Fruit fly (Drosophila melanogaster) whole organism, embryonic: ENCODE results near the gene SIDL.
A peak's percentile ranks its signal among the peaks of the same experiment; 100 is the strongest.

ENCODE experiments used
- CG1024 ChIP-seq: fragments of 200-800 bp; sonication (Bioruptor generic); IDR thresholded peaks from 2 replicates; pipeline ENCODE4 v1.3.6; 2022; ENCODE audit warnings: missing biosample characterization, missing genetic modification characterization
- CG11696 ChIP-seq: fragments of 200-800 bp; sonication (Bioruptor generic); IDR thresholded peaks from 2 replicates; pipeline ENCODE4 v1.3.6; 2022; ENCODE audit warnings: missing biosample characterization, missing genetic modification characterization
- CG11723 ChIP-seq: fragments of 200-800 bp; sonication (Bioruptor generic); optimal IDR thresholded peaks from 2 replicates; lab custom pipeline; 2017; ENCODE audit warnings: missing biosample characterization, mild to moderate bottlenecking, missing genetic modification characterization
- CG12155 ChIP-seq: fragments of 200-800 bp; sonication (Bioruptor generic); optimal IDR thresholded peaks from 3 replicates; lab custom pipeline; 2016; ENCODE audit warnings: missing biosample characterization, missing genetic modification characterization
- CG13296 ChIP-seq: fragments of 200-800 bp; sonication (Bioruptor generic); optimal IDR thresholded peaks from 3 replicates; lab custom pipeline; 2018; ENCODE audit warnings: missing biosample characterization, mild to moderate bottlenecking, missing genetic modification characterization
- CG14050 ChIP-seq: fragments of 200-800 bp; sonication (Bioruptor generic); IDR thresholded peaks from 3 replicates; pipeline ENCODE4 v1.3.6; 2022; ENCODE audit warnings: missing biosample characterization, missing genetic modification characterization
- CG14441 ChIP-seq: fragments of 200-800 bp; sonication (Bioruptor generic); IDR thresholded peaks from 2 replicates; pipeline ENCODE4 v1.3.6; 2022; ENCODE audit warnings: missing biosample characterization, missing genetic modification characterization
- CG14710 ChIP-seq: fragments of 200-800 bp; sonication (Bioruptor generic); optimal IDR thresholded peaks from 3 replicates; lab custom pipeline; 2019; ENCODE audit warnings: missing biosample characterization, mild to moderate bottlenecking, missing genetic modification characterization, moderate library complexity
- CG1647 ChIP-seq: fragments of 200-800 bp; sonication (Bioruptor generic); optimal IDR thresholded peaks from 3 replicates; lab custom pipeline; 2016; ENCODE audit warnings: missing biosample characterization, missing genetic modification characterization
- CG18262 ChIP-seq: fragments of 200-800 bp; optimal IDR thresholded peaks from 3 replicates; lab custom pipeline; 2019; ENCODE audit warnings: missing biosample characterization, mild to moderate bottlenecking, missing genetic modification characterization, moderate library complexity
- CG18619 ChIP-seq: fragments of 200-800 bp; sonication (Bioruptor generic); optimal IDR thresholded peaks from 3 replicates; lab custom pipeline; 2017; ENCODE audit warnings: missing biosample characterization, mild to moderate bottlenecking, missing genetic modification characterization
- CG18764 ChIP-seq: fragments of 200-800 bp; sonication (Bioruptor generic); optimal IDR thresholded peaks from 3 replicates; lab custom pipeline; 2016; ENCODE audit warnings: missing biosample characterization, missing genetic modification characterization
- CG4404 ChIP-seq: fragments of 200-800 bp; sonication (Bioruptor generic); IDR thresholded peaks from 2 replicates; pipeline ENCODE4 v1.3.6; 2022; ENCODE audit warnings: missing biosample characterization, missing genetic modification characterization
- CG6683 ChIP-seq: fragments of 200-800 bp; sonication (Bioruptor generic); optimal IDR thresholded peaks from 2 replicates; lab custom pipeline; 2017; ENCODE audit warnings: missing biosample characterization, mild to moderate bottlenecking, missing genetic modification characterization, missing genetic modification reagents
- CG6791 ChIP-seq: fragments of 200-800 bp; sonication (Bioruptor generic); IDR thresholded peaks from 3 replicates; pipeline ENCODE4 v1.3.6; 2022; ENCODE audit warnings: missing biosample characterization, missing genetic modification characterization; ENCODE audit not compliant: partially characterized antibody
- CG8290 ChIP-seq, 3 experiments: fragments of 200-800 bp; sonication (Bioruptor generic); optimal IDR thresholded peaks; 2 replicates each; lab custom pipeline; 2016 to 2019; ENCODE audit warnings: missing biosample characterization in 3 of 3, missing genetic modification characterization in 3 of 3, mild to moderate bottlenecking in 2 of 3, moderate library complexity in 1 of 3
- CG8388 ChIP-seq: fragments of 200-800 bp; sonication (Bioruptor generic); optimal IDR thresholded peaks from 2 replicates; lab custom pipeline; 2019; ENCODE audit warnings: missing biosample characterization, mild to moderate bottlenecking, missing genetic modification characterization, moderate library complexity
- CG9932 ChIP-seq: fragments of 200-800 bp; sonication (Bioruptor generic); IDR thresholded peaks from 2 replicates; pipeline ENCODE4 v1.3.6; 2022; ENCODE audit warnings: missing biosample characterization, missing genetic modification characterization
- CkIIα-i1 ChIP-seq: fragments of 200-800 bp; sonication (Bioruptor generic); IDR thresholded peaks from 2 replicates; pipeline ENCODE4 v1.3.6; 2022; ENCODE audit warnings: missing biosample characterization, missing genetic modification characterization
- Drgx ChIP-seq: fragments of 200-800 bp; sonication (Bioruptor generic); IDR thresholded peaks from 2 replicates; pipeline ENCODE4 v1.3.6; 2022; ENCODE audit warnings: missing biosample characterization, missing genetic modification characterization
- Fer2 ChIP-seq: fragments of 200-800 bp; sonication (Bioruptor generic); optimal IDR thresholded peaks from 2 replicates; lab custom pipeline; 2018; ENCODE audit warnings: missing biosample characterization, mild to moderate bottlenecking, missing genetic modification characterization, moderate library complexity
- Hr78 ChIP-seq, 2 experiments: fragments of 200-800 bp in 1 of 2; fragments of >200 bp in 1 of 2; sonication (Bioruptor generic) in 1 of 2; optimal IDR thresholded peaks; 2 replicates each; lab custom pipeline; 2017 to 2019; ENCODE audit warnings: missing biosample characterization in 2 of 2, missing genetic modification characterization in 2 of 2, mild to moderate bottlenecking in 1 of 2, moderate library complexity in 1 of 2
- Jarid2 ChIP-seq: fragments of 200-800 bp; sonication (Bioruptor generic); optimal IDR thresholded peaks from 3 replicates; lab custom pipeline; 2017; ENCODE audit warnings: mild to moderate bottlenecking, missing biosample characterization, missing genetic modification reagents, missing genetic modification characterization
- Lim3 ChIP-seq: fragments of 200-800 bp; sonication (Bioruptor generic); IDR thresholded peaks from 2 replicates; pipeline ENCODE4 v1.3.6; 2022; ENCODE audit warnings: missing biosample characterization, missing genetic modification characterization
- Lpt ChIP-seq: fragments of >200 bp; optimal IDR thresholded peaks from 2 replicates; lab custom pipeline; 2018; ENCODE audit warnings: missing biosample characterization, missing genetic modification characterization
- Mad ChIP-seq: fragments of 200-800 bp; sonication (Bioruptor generic); optimal IDR thresholded peaks from 2 replicates; lab custom pipeline; 2016; ENCODE audit warnings: missing biosample characterization, missing genetic modification characterization
- Max ChIP-seq: fragments of 200-800 bp; sonication (Bioruptor generic); optimal IDR thresholded peaks from 2 replicates; lab custom pipeline; 2016; ENCODE audit warnings: missing biosample characterization, mild to moderate bottlenecking, missing genetic modification characterization
- Tbp ChIP-seq: fragments of >200 bp; optimal IDR thresholded peaks from 2 replicates; lab custom pipeline; 2018; ENCODE audit warnings: missing biosample characterization, missing genetic modification characterization
- abd-A ChIP-seq: fragments of 200-800 bp; sonication (Bioruptor generic); optimal IDR thresholded peaks from 3 replicates; lab custom pipeline; 2019; ENCODE audit warnings: missing biosample characterization, mild to moderate bottlenecking, missing genetic modification characterization, moderate library complexity
- br ChIP-seq: fragments of >200 bp; optimal IDR thresholded peaks from 2 replicates; lab custom pipeline; 2017
- chm ChIP-seq: fragments of 200-800 bp; sonication (Bioruptor generic); IDR thresholded peaks from 2 replicates; pipeline ENCODE4 v1.3.6; 2022; ENCODE audit warnings: missing biosample characterization, missing genetic modification characterization
- danr ChIP-seq: fragments of 200-800 bp; sonication (Bioruptor generic); IDR thresholded peaks from 2 replicates; pipeline ENCODE4 v1.3.6; 2022; ENCODE audit warnings: missing biosample characterization, missing genetic modification characterization
- disco-r ChIP-seq: fragments of 200-800 bp; sonication (Bioruptor generic); optimal IDR thresholded peaks from 2 replicates; lab custom pipeline; 2016; ENCODE audit warnings: missing biosample characterization, missing genetic modification characterization
- dpn ChIP-seq, 2 experiments: fragments of 200-800 bp; sonication (Bioruptor generic); optimal IDR thresholded peaks; 3 replicates each; lab custom pipeline; 2016; ENCODE audit warnings: missing biosample characterization in 2 of 2, missing genetic modification characterization in 2 of 2
- eve ChIP-seq, 2 experiments: fragments of >200 bp; optimal IDR thresholded peaks; 2 replicates each; lab custom pipeline; 2017; ENCODE audit warnings: missing biosample characterization in 2 of 2, missing genetic modification characterization in 2 of 2
- gce ChIP-seq: fragments of 200-800 bp; sonication (Bioruptor generic); IDR thresholded peaks from 3 replicates; pipeline ENCODE4 v1.3.6; 2022; ENCODE audit warnings: missing biosample characterization, missing genetic modification characterization
- gt ChIP-seq: fragments of 200-800 bp; sonication (Bioruptor generic); IDR thresholded peaks from 2 replicates; pipeline ENCODE4 v1.3.6; 2022; ENCODE audit warnings: missing biosample characterization, missing genetic modification characterization
- ind ChIP-seq: fragments of 200-800 bp; sonication (Bioruptor generic); optimal IDR thresholded peaks from 3 replicates; lab custom pipeline; 2016; ENCODE audit warnings: missing biosample characterization, missing genetic modification characterization
- lbe ChIP-seq: fragments of 200-800 bp; sonication (Bioruptor generic); optimal IDR thresholded peaks from 2 replicates; lab custom pipeline; 2016; ENCODE audit warnings: missing biosample characterization, mild to moderate bottlenecking, missing genetic modification characterization
- pfk ChIP-seq: fragments of 200-800 bp; sonication (Bioruptor generic); optimal IDR thresholded peaks from 2 replicates; lab custom pipeline; 2018; ENCODE audit warnings: missing biosample characterization, mild to moderate bottlenecking, missing genetic modification characterization, moderate library complexity
- pho ChIP-seq: fragments of 200-800 bp; sonication (Bioruptor generic); optimal IDR thresholded peaks from 2 replicates; lab custom pipeline; 2016; ENCODE audit warnings: missing biosample characterization, missing genetic modification characterization
- phol ChIP-seq: fragments of 200-800 bp; sonication (Bioruptor generic); optimal IDR thresholded peaks from 3 replicates; lab custom pipeline; 2018; ENCODE audit warnings: missing biosample characterization, mild to moderate bottlenecking, missing genetic modification characterization, moderate library complexity
- pnt ChIP-seq: fragments of 200-800 bp; sonication (Bioruptor generic); optimal IDR thresholded peaks from 3 replicates; lab custom pipeline; 2016; ENCODE audit warnings: missing biosample characterization, missing genetic modification characterization
- sens ChIP-seq: fragments of 200-800 bp; sonication (Bioruptor generic); peaks from one replicate; lab custom pipeline; 2016; ENCODE audit warnings: missing biosample characterization, missing genetic modification characterization
- slou ChIP-seq: fragments of 200-800 bp; sonication (Bioruptor generic); optimal IDR thresholded peaks from 3 replicates; lab custom pipeline; 2016; ENCODE audit warnings: missing biosample characterization, missing genetic modification characterization
- ssp ChIP-seq: fragments of 200-800 bp; sonication (Bioruptor generic); IDR thresholded peaks from 2 replicates; pipeline ENCODE4 v1.3.6; 2022; ENCODE audit warnings: missing biosample characterization, missing genetic modification characterization
- trh ChIP-seq: fragments of 200-800 bp; sonication (Bioruptor generic); optimal IDR thresholded peaks from 2 replicates; lab custom pipeline; 2016; ENCODE audit warnings: missing biosample characterization, missing genetic modification characterization
- wor ChIP-seq: fragments of 200-800 bp; sonication (Bioruptor generic); IDR thresholded peaks from 2 replicates; pipeline ENCODE4 v1.3.6; 2022; ENCODE audit warnings: missing biosample characterization, missing genetic modification characterization
- yki ChIP-seq: fragments of >200 bp; optimal IDR thresholded peaks from 3 replicates; lab custom pipeline; 2018
- zen ChIP-seq: fragments of 200-800 bp; sonication (Bioruptor generic); optimal IDR thresholded peaks from 3 replicates; lab custom pipeline; 2018; ENCODE audit warnings: missing biosample characterization, mild to moderate bottlenecking, missing genetic modification characterization, moderate library complexity

The SIDL gene

dm6 chr3R:15208712-15209499, 9.8 kb downstream of the SIDL start, which contains the start of the genes Spn88Eb and Mau2 (continued):
- TF ChIP-seq pho (GFP tag; lab: Kevin White, UChicago), result peak; percentile 63
- TF ChIP-seq CG14050 (GFP tag; lab: Robert Waterston, UW), result peak; percentile 34; the same call in 2 of the 3 replicates
- peak; percentile 23 for TF ChIP-seq CG6683
- peak; percentile 52; the same call in 1 of the 2 replicates for TF ChIP-seq chm (GFP tag; lab: Robert Waterston, UW)
- peak; percentile 77 for TF ChIP-seq ind (GFP tag; lab: Kevin White, UChicago)
- TF ChIP-seq CG18262 (tag; lab: Kevin White, UChicago), result peak; percentile 55
- peak; percentile 95 for TF ChIP-seq CG9932 (GFP tag; lab: Robert Waterston, UW)
- no peak for TF ChIP-seq wor (GFP tag; lab: Robert Waterston, UW)
- peak; percentile 42 for TF ChIP-seq Max (GFP tag; lab: Kevin White, UChicago)
- no peak for TF ChIP-seq Lpt (GFP tag; lab: Kevin White, UChicago)
- TF ChIP-seq CG18764 (GFP tag; lab: Kevin White, UChicago), result peak; percentile 48
- peak; percentile 57 for TF ChIP-seq lbe
- TF ChIP-seq Drgx (GFP tag; lab: Robert Waterston, UW), result peak; percentile 37; the same call in 1 of the 2 replicates
- TF ChIP-seq pfk (GFP tag; lab: Kevin White, UChicago), result no peak
- TF ChIP-seq ssp (GFP tag; lab: Robert Waterston, UW), result peak; percentile 82
- no peak for TF ChIP-seq CG11723 (GFP tag; lab: Kevin White, UChicago)
- no peak for TF ChIP-seq br
- peak; percentile 1 for TF ChIP-seq disco-r (GFP tag; lab: Kevin White, UChicago)
- TF ChIP-seq yki (lab: Kevin White, UChicago), result no peak
- TF ChIP-seq CG13296 (GFP tag; lab: Kevin White, UChicago), result peak; percentile 65
- TF ChIP-seq pnt, result peak; percentile 9
- TF ChIP-seq Hr78 (GFP tag; optimal IDR thresholded peaks at IDR 0.05; lab: Kevin White, UChicago), result no peak
- peak; percentile 52 for TF ChIP-seq Fer2 (tag; lab: Kevin White, UChicago)
- peak; percentile 60 for TF ChIP-seq CG1024
- TF ChIP-seq CG12155 (GFP tag; lab: Kevin White, UChicago), result peak; percentile 64
- no peak for TF ChIP-seq Tbp
- peak; percentile 45 for TF ChIP-seq CG18619
- no peak for TF ChIP-seq slou
- TF ChIP-seq Jarid2, result no peak
- TF ChIP-seq CG1647 (GFP tag; lab: Kevin White, UChicago), result peak; percentile 66
- peak; percentile 48 for TF ChIP-seq Mad (GFP tag; lab: Kevin White, UChicago)
- peak; percentile 63 for TF ChIP-seq zen (tag; lab: Kevin White, UChicago)
- TF ChIP-seq trh (GFP tag; lab: Kevin White, UChicago), result no peak
- no peak for TF ChIP-seq danr (GFP tag; lab: Robert Waterston, UW)
- peak; percentile 70 to 76 for TF ChIP-seq dpn (GFP tag; optimal IDR thresholded peaks at IDR 0.05; lab: Kevin White, UChicago)
- peak; percentile 89 for TF ChIP-seq sens (GFP tag; lab: Kevin White, UChicago)
- no peak for TF ChIP-seq CkIIα-i1
- no peak for TF ChIP-seq gt
- peak; percentile 49 for TF ChIP-seq CG8388 (GFP tag; lab: Kevin White, UChicago)
- peak; percentile 66 for TF ChIP-seq CG14710 (tag; lab: Kevin White, UChicago)
- TF ChIP-seq eve (GFP tag; optimal IDR thresholded peaks at IDR 0.05; lab: Kevin White, UChicago), result no peak
- no peak for TF ChIP-seq abd-A (tag; lab: Kevin White, UChicago)
- TF ChIP-seq CG8290 (GFP tag; optimal IDR thresholded peaks at IDR 0.05; lab: Kevin White, UChicago), result peak; percentile 55
- TF ChIP-seq CG8290 (tag; optimal IDR thresholded peaks at IDR 0.05; lab: Kevin White, UChicago), result peak in 1 of 2 experiments; percentile 53
- peak; percentile 64 for TF ChIP-seq phol (tag; lab: Kevin White, UChicago)
- peak; percentile 70 for TF ChIP-seq CG14441 (GFP tag; lab: Robert Waterston, UW)
- TF ChIP-seq gce (GFP tag; lab: Robert Waterston, UW), result no peak
- peak; percentile 59 for TF ChIP-seq CG4404 (GFP tag; lab: Robert Waterston, UW)
- no peak for TF ChIP-seq Lim3 (GFP tag; lab: Robert Waterston, UW)
- peak; percentile 76 for TF ChIP-seq CG6791 (GFP tag; lab: Robert Waterston, UW)
- no peak for TF ChIP-seq CG11696
